Worm (Caenorhabditis elegans) whole organism, L2 larva: ENCODE data around the gene Y38E10A.24.

ENCODE experiments used
- ZK546.5 ChIP-seq: sonication (generic microtip); optimal IDR thresholded peaks from 2 replicates; lab custom pipeline; 2017; ENCODE audit warnings: missing biosample characterization, missing genetic modification characterization
- ama-1 ChIP-seq: fragments of 150-350 bp; optimal IDR thresholded peaks from 2 replicates; lab custom pipeline; 2018; ENCODE audit warnings: inconsistent platforms
- dmd-4 ChIP-seq: sonication (generic microtip); optimal IDR thresholded peaks from 2 replicates; lab custom pipeline; 2017; ENCODE audit warnings: missing biosample characterization, missing genetic modification characterization
- egl-27 ChIP-seq: sonication (generic microtip); optimal IDR thresholded peaks from 3 replicates; lab custom pipeline; 2017; ENCODE audit warnings: missing biosample characterization, missing genetic modification reagents, missing genetic modification characterization
- elt-3 ChIP-seq: sonication (generic microtip); optimal IDR thresholded peaks from 2 replicates; lab custom pipeline; 2017; ENCODE audit warnings: missing biosample characterization, missing genetic modification characterization
- nhr-11 ChIP-seq: fragments of 150-350 bp; optimal IDR thresholded peaks from 2 replicates; lab custom pipeline; 2014; ENCODE audit warnings: missing biosample characterization, missing genetic modification characterization
- nhr-237 ChIP-seq: fragments of 150-350 bp; optimal IDR thresholded peaks from 2 replicates; lab custom pipeline; 2014; ENCODE audit warnings: missing biosample characterization, missing genetic modification characterization
- skn-1 ChIP-seq: sonication (generic microtip); optimal IDR thresholded peaks from 2 replicates; lab custom pipeline; 2017; ENCODE audit warnings: missing biosample characterization, missing genetic modification characterization
- sma-9 ChIP-seq, 2 experiments: fragments of 150-350 bp in 1 of 2; sonication (generic microtip) in 1 of 2; optimal IDR thresholded peaks; 2 replicates each; lab custom pipeline; 2014 to 2016; ENCODE audit warnings: missing genetic modification characterization in 2 of 2, mild to moderate bottlenecking in 1 of 2, missing biosample characterization in 1 of 2, missing compliant biosample characterization in 1 of 2, missing genetic modification reagents in 1 of 2, moderate library complexity in 1 of 2
- unc-39 ChIP-seq: fragments of 150-350 bp; optimal IDR thresholded peaks from 2 replicates; lab custom pipeline; 2014; ENCODE audit warnings: missing biosample characterization, missing genetic modification characterization
- unc-55 ChIP-seq: fragments of 150-350 bp; sonication (generic microtip); optimal IDR thresholded peaks from 3 replicates; lab custom pipeline; 2014; ENCODE audit warnings: missing biosample characterization, missing genetic modification reagents, missing genetic modification characterization
- zag-1 ChIP-seq: fragments of 150-350 bp; optimal IDR thresholded peaks from 2 replicates; lab custom pipeline; 2014; ENCODE audit warnings: missing biosample characterization, missing genetic modification characterization
- ztf-1 ChIP-seq: fragments of 200-800 bp; sonication (Bioruptor generic); conservative IDR thresholded peaks from 2 replicates; pipeline ENCODE4 v1.3.6; 2022; ENCODE audit warnings: missing genetic modification characterization, missing compliant biosample characterization
- ztf-11 ChIP-seq: sonication (generic microtip); optimal IDR thresholded peaks from 2 replicates; lab custom pipeline; 2017; ENCODE audit warnings: missing biosample characterization, missing genetic modification characterization

- TF ChIP-seq unc-39 (no peak), ztf-1 (GFP tag; lab: Robert Waterston, UW) (no peak), ztf-11 (tag; lab: Kevin White, UChicago) (no peak), skn-1 (tag; lab: Kevin White, UChicago) (no peak), nhr-11 (tag; lab: Kevin White, UChicago) (no peak), elt-3 (tag; lab: Kevin White, UChicago) (no peak), unc-55 (GFP tag; lab: Kevin White, UChicago) (no peak), sma-9 (GFP tag; optimal IDR thresholded peaks at IDR 0.05; lab: Kevin White, UChicago) (peak; percentile 44), sma-9 (tag; optimal IDR thresholded peaks at IDR 0.05; lab: Kevin White, UChicago) (no peak), ama-1 (no peak), ZK546.5 (no peak), nhr-237 (tag; lab: Kevin White, UChicago) (no peak), egl-27 (tag; lab: Kevin White, UChicago) (no peak), zag-1 (tag; lab: Kevin White, UChicago) (no peak), dmd-4 (no peak)
These were observed 44.0 kb upstream of the Y38E10A.24 start, which contains the start of gene Y38E10A.17 for ce11 chrII:12634749-12635318.
